Fruit fly (Drosophila melanogaster): ENCODE measurements around the gene COX7A.

DNA sequence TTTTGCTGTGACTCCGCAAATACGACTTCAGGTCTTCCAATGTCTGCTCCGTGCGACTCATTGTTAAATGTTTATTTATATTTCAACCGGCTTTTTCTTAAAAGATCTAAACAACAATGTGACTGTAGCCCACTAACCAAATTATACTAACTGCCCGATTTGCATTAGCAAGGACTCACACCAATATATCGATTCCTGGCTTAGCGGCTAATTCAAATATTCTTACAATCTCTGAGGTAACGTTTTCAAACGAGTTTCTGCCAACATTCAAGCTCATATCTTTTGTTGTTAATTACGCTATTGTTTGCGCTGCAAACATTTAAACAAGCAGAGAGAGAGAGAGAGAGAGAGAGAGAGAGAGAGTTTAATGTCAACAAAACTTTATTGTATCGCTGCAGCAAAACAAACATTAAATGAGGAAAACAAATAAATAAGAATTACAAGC is 32.3 kb downstream of the COX7A start, which contains the start of gene tex:
- no peak for TF ChIP-seq CG8478 (optimal IDR thresholded peaks at IDR 0.05)
- no peak for TF ChIP-seq CTCF (optimal IDR thresholded peaks at IDR 0.05)
